Worm (Caenorhabditis elegans) whole organism, L2 larva: ENCODE measurements around the gene F28H6.6.

Source experiments
- C34F6.9 ChIP-seq: fragments of 150-350 bp; optimal IDR thresholded peaks from 2 replicates; lab custom pipeline; 2014; ENCODE audit warnings: missing biosample characterization, missing genetic modification characterization
- F13H6.1 ChIP-seq: sonication (generic microtip); optimal IDR thresholded peaks from 2 replicates; lab custom pipeline; 2016; ENCODE audit warnings: missing genetic modification characterization, missing compliant biosample characterization
- R02D3.7 ChIP-seq: fragments of 150-350 bp; optimal IDR thresholded peaks from 2 replicates; lab custom pipeline; 2014; ENCODE audit warnings: missing biosample characterization, missing genetic modification characterization
- Y55F3AM.14 ChIP-seq: fragments of 200-800 bp; sonication (Bioruptor generic); optimal IDR thresholded peaks from 2 replicates; lab custom pipeline; 2018; ENCODE audit warnings: mild to moderate bottlenecking, missing genetic modification characterization, missing compliant biosample characterization
- alr-1 ChIP-seq: fragments of 150-350 bp; optimal IDR thresholded peaks from 2 replicates; lab custom pipeline; 2014; ENCODE audit warnings: missing biosample characterization, missing genetic modification characterization
- aly-2 ChIP-seq: fragments of 150-350 bp; optimal IDR thresholded peaks from 2 replicates; lab custom pipeline; 2014; ENCODE audit warnings: missing biosample characterization, missing genetic modification characterization
- ama-1 ChIP-seq: fragments of 150-350 bp; optimal IDR thresholded peaks from 2 replicates; lab custom pipeline; 2018; ENCODE audit warnings: inconsistent platforms
- blmp-1 ChIP-seq: sonication (generic microtip); optimal IDR thresholded peaks from 2 replicates; lab custom pipeline; 2017; ENCODE audit warnings: missing genetic modification characterization, mild to moderate bottlenecking, missing compliant biosample characterization, antibody characterized with exemption, moderate library complexity; ENCODE audit not compliant: insufficient read depth
- ceh-16 ChIP-seq: fragments of 150-350 bp; optimal IDR thresholded peaks from 2 replicates; lab custom pipeline; 2014; ENCODE audit warnings: missing biosample characterization, missing genetic modification characterization
- ceh-82 ChIP-seq: fragments of 150-350 bp; optimal IDR thresholded peaks from 2 replicates; lab custom pipeline; 2014; ENCODE audit warnings: missing biosample characterization, missing genetic modification characterization
- crh-2 ChIP-seq: sonication (generic microtip); optimal IDR thresholded peaks from 2 replicates; lab custom pipeline; 2017; ENCODE audit warnings: missing biosample characterization, missing genetic modification characterization
- egl-27 ChIP-seq: sonication (generic microtip); optimal IDR thresholded peaks from 3 replicates; lab custom pipeline; 2017; ENCODE audit warnings: missing biosample characterization, missing genetic modification reagents, missing genetic modification characterization
- elt-1 ChIP-seq: fragments of 150-350 bp; optimal IDR thresholded peaks from 2 replicates; lab custom pipeline; 2014; ENCODE audit warnings: missing biosample characterization, missing genetic modification characterization
- elt-3 ChIP-seq: sonication (generic microtip); optimal IDR thresholded peaks from 2 replicates; lab custom pipeline; 2017; ENCODE audit warnings: missing biosample characterization, missing genetic modification characterization
- fos-1 ChIP-seq: fragments of 150-350 bp; optimal IDR thresholded peaks from 2 replicates; lab custom pipeline; 2014; ENCODE audit warnings: missing biosample characterization, missing genetic modification characterization
- gmeb-1 ChIP-seq: fragments of 150-350 bp; optimal IDR thresholded peaks from 2 replicates; lab custom pipeline; 2014; ENCODE audit warnings: missing biosample characterization, missing genetic modification characterization
- lin-11 ChIP-seq: fragments of 150-350 bp; sonication (generic microtip); optimal IDR thresholded peaks from 2 replicates; lab custom pipeline; 2014; ENCODE audit warnings: missing biosample characterization, missing genetic modification characterization, inconsistent platforms, mixed read lengths
- lin-13 ChIP-seq: fragments of 150-350 bp; optimal IDR thresholded peaks from 2 replicates; lab custom pipeline; 2014; ENCODE audit warnings: missing biosample characterization, missing genetic modification reagents, missing genetic modification characterization
- lin-39 ChIP-seq: fragments of 150-350 bp; optimal IDR thresholded peaks from 2 replicates; lab custom pipeline; 2014; ENCODE audit warnings: missing biosample characterization, missing genetic modification reagents, missing genetic modification characterization
- lsy-2 ChIP-seq, 2 experiments: fragments of 150-350 bp in 1 of 2; sonication (generic microtip) in 1 of 2; optimal IDR thresholded peaks; 2 replicates each; lab custom pipeline; 2014 to 2017; ENCODE audit warnings: missing biosample characterization in 2 of 2, missing genetic modification characterization in 2 of 2
- mbf-1 ChIP-seq: sonication (generic microtip); optimal IDR thresholded peaks from 2 replicates; lab custom pipeline; 2017; ENCODE audit warnings: missing biosample characterization, missing genetic modification characterization
- mdl-1 ChIP-seq, 2 experiments: fragments of 150-350 bp in 1 of 2; sonication (generic microtip) in 1 of 2; optimal IDR thresholded peaks; 2 replicates each; lab custom pipeline; 2017; ENCODE audit warnings: missing biosample characterization in 2 of 2, missing genetic modification characterization in 2 of 2
- nhr-10 ChIP-seq: sonication (generic microtip); optimal IDR thresholded peaks from 2 replicates; lab custom pipeline; 2017; ENCODE audit warnings: missing biosample characterization, missing genetic modification characterization
- nhr-11 ChIP-seq: fragments of 150-350 bp; optimal IDR thresholded peaks from 2 replicates; lab custom pipeline; 2014; ENCODE audit warnings: missing biosample characterization, missing genetic modification characterization
- nhr-12 ChIP-seq: fragments of 150-350 bp; optimal IDR thresholded peaks from 2 replicates; lab custom pipeline; 2014; ENCODE audit warnings: missing biosample characterization, missing genetic modification characterization
- nhr-129 ChIP-seq: fragments of 150-350 bp; optimal IDR thresholded peaks from 2 replicates; lab custom pipeline; 2014; ENCODE audit warnings: missing biosample characterization, missing genetic modification characterization
- nhr-21 ChIP-seq: fragments of 150-350 bp; optimal IDR thresholded peaks from 2 replicates; lab custom pipeline; 2014; ENCODE audit warnings: missing biosample characterization, missing genetic modification characterization
- nhr-237 ChIP-seq: fragments of 150-350 bp; optimal IDR thresholded peaks from 2 replicates; lab custom pipeline; 2014; ENCODE audit warnings: missing biosample characterization, missing genetic modification characterization
- nhr-25 ChIP-seq: fragments of 150-350 bp; sonication (generic microtip); optimal IDR thresholded peaks from 3 replicates; lab custom pipeline; 2014; ENCODE audit warnings: missing biosample characterization, missing genetic modification characterization
- nhr-6 ChIP-seq: fragments of 150-350 bp; optimal IDR thresholded peaks from 2 replicates; lab custom pipeline; 2014; ENCODE audit warnings: missing biosample characterization, missing genetic modification characterization
- peb-1 ChIP-seq: fragments of 150-350 bp; optimal IDR thresholded peaks from 2 replicates; lab custom pipeline; 2014; ENCODE audit warnings: missing biosample characterization, missing genetic modification characterization
- sem-4 ChIP-seq: fragments of 150-350 bp; optimal IDR thresholded peaks from 2 replicates; lab custom pipeline; 2014; ENCODE audit warnings: missing biosample characterization, missing genetic modification reagents, missing genetic modification characterization
- skn-1 ChIP-seq: sonication (generic microtip); optimal IDR thresholded peaks from 2 replicates; lab custom pipeline; 2017; ENCODE audit warnings: missing biosample characterization, missing genetic modification characterization
- sma-3 ChIP-seq: sonication (generic microtip); optimal IDR thresholded peaks from 2 replicates; lab custom pipeline; 2016; ENCODE audit warnings: missing genetic modification reagents, missing genetic modification characterization, missing compliant biosample characterization
- sma-9 ChIP-seq, 2 experiments: fragments of 150-350 bp in 1 of 2; sonication (generic microtip) in 1 of 2; optimal IDR thresholded peaks; 2 replicates each; lab custom pipeline; 2014 to 2016; ENCODE audit warnings: missing genetic modification characterization in 2 of 2, mild to moderate bottlenecking in 1 of 2, missing biosample characterization in 1 of 2, missing compliant biosample characterization in 1 of 2, missing genetic modification reagents in 1 of 2, moderate library complexity in 1 of 2
- unc-39 ChIP-seq: fragments of 150-350 bp; optimal IDR thresholded peaks from 2 replicates; lab custom pipeline; 2014; ENCODE audit warnings: missing biosample characterization, missing genetic modification characterization
- unc-55 ChIP-seq: fragments of 150-350 bp; sonication (generic microtip); optimal IDR thresholded peaks from 3 replicates; lab custom pipeline; 2014; ENCODE audit warnings: missing biosample characterization, missing genetic modification reagents, missing genetic modification characterization
- unc-62 ChIP-seq: fragments of 150-350 bp; optimal IDR thresholded peaks from 2 replicates; lab custom pipeline; 2014; ENCODE audit warnings: missing biosample characterization, missing genetic modification reagents, missing genetic modification characterization
- zag-1 ChIP-seq: fragments of 150-350 bp; optimal IDR thresholded peaks from 2 replicates; lab custom pipeline; 2014; ENCODE audit warnings: missing biosample characterization, missing genetic modification characterization
- ztf-1 ChIP-seq: fragments of 200-800 bp; sonication (Bioruptor generic); conservative IDR thresholded peaks from 2 replicates; pipeline ENCODE4 v1.3.6; 2022; ENCODE audit warnings: missing genetic modification characterization, missing compliant biosample characterization
- ztf-11 ChIP-seq: sonication (generic microtip); optimal IDR thresholded peaks from 2 replicates; lab custom pipeline; 2017; ENCODE audit warnings: missing biosample characterization, missing genetic modification characterization
- ztf-4 ChIP-seq: fragments of 150-350 bp; optimal IDR thresholded peaks from 2 replicates; lab custom pipeline; 2014; ENCODE audit warnings: missing biosample characterization, missing genetic modification characterization

F28H6.6 gene

ce11 chrX:14132677-14133076, 7.0 kb upstream of the F28H6.6 start:
- TF ChIP-seq ceh-82 (tag; lab: Kevin White, UChicago): no peak
- TF ChIP-seq nhr-237: no peak
- TF ChIP-seq nhr-21 (tag; lab: Kevin White, UChicago): no peak

DNA sequence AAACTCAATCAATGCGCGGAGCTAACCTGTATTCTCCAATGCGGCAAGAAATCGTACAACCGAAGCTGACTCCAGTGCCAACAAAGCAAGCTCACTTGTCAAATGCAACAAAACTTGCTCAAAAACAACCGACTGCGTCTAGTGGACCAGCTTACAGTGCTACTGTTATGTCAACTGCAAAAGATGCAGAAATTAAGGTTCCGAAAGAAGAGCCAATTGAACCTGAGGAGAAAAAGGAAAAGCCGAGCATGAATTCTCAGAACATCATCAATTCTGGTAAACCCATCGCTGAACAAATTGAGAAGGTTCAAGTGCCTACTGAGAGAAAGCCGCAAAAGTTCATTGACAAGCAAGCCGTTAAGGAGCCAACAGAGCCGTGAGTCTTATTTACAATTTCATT, 5.8 kb upstream of the F28H6.6 start:
- TF ChIP-seq unc-62 (GFP tag; lab: Kevin White, UChicago) (no peak), alr-1 (tag; lab: Kevin White, UChicago) (no peak), lin-11 (tag; lab: Kevin White, UChicago) (no peak), nhr-10 (tag; lab: Kevin White, UChicago) (no peak), lin-39 (no peak), nhr-12 (tag; lab: Kevin White, UChicago) (no peak), elt-1 (no peak), nhr-129 (no peak), unc-55 (GFP tag; lab: Kevin White, UChicago) (no peak), mbf-1 (tag; lab: Kevin White, UChicago) (no peak)

- TF ChIP-seq unc-39 (tag; lab: Kevin White, UChicago) (no peak), unc-55 (GFP tag; lab: Kevin White, UChicago) (peak; percentile 47), fos-1 (peak; percentile 17), lsy-2 (tag; optimal IDR thresholded peaks at IDR 0.05; lab: Kevin White, UChicago) (no peak)
Measured at ce11 chrX:14127291-14127922, 1.7 kb upstream of the F28H6.6 start, which contains the start of gene F28H6.4. Gene F28H6.4 (plus strand): TSS chrX:14127872.

ce11 chrX:14118762-14119161, 6.9 kb downstream of the F28H6.6 start:
- TF ChIP-seq sma-9 (GFP tag; optimal IDR thresholded peaks at IDR 0.05; lab: Kevin White, UChicago): no peak
- TF ChIP-seq sma-9 (tag; optimal IDR thresholded peaks at IDR 0.05; lab: Kevin White, UChicago): no peak
- no peak for TF ChIP-seq nhr-21 (tag; lab: Kevin White, UChicago)
- TF ChIP-seq nhr-237: no peak
- TF ChIP-seq mdl-1 (tag; optimal IDR thresholded peaks at IDR 0.05; lab: Kevin White, UChicago): no peak
- TF ChIP-seq skn-1 (tag; lab: Kevin White, UChicago): no peak
- no peak for TF ChIP-seq gmeb-1 (tag; lab: Kevin White, UChicago)
- no peak for TF ChIP-seq nhr-6
- TF ChIP-seq C34F6.9 (tag; lab: Kevin White, UChicago): no peak
- TF ChIP-seq ama-1 (lab: Kevin White, UChicago): no peak
- TF ChIP-seq sma-3 (GFP tag; lab: Kevin White, UChicago): no peak
- no peak for TF ChIP-seq unc-39 (tag; lab: Kevin White, UChicago)
- TF ChIP-seq nhr-12 (tag; lab: Kevin White, UChicago): no peak
- no peak for TF ChIP-seq lin-11 (tag; lab: Kevin White, UChicago)
- no peak for TF ChIP-seq sem-4
- TF ChIP-seq ztf-1 (GFP tag; lab: Robert Waterston, UW): no peak
- TF ChIP-seq lin-39: no peak
- TF ChIP-seq blmp-1 (tag; lab: Kevin White, UChicago): no peak
- TF ChIP-seq peb-1 (tag; lab: Kevin White, UChicago): no peak
- TF ChIP-seq nhr-11 (tag; lab: Kevin White, UChicago): no peak
- no peak for TF ChIP-seq ztf-4 (tag; lab: Kevin White, UChicago)
- TF ChIP-seq, all 48 proteins: peak for 0

DNA sequence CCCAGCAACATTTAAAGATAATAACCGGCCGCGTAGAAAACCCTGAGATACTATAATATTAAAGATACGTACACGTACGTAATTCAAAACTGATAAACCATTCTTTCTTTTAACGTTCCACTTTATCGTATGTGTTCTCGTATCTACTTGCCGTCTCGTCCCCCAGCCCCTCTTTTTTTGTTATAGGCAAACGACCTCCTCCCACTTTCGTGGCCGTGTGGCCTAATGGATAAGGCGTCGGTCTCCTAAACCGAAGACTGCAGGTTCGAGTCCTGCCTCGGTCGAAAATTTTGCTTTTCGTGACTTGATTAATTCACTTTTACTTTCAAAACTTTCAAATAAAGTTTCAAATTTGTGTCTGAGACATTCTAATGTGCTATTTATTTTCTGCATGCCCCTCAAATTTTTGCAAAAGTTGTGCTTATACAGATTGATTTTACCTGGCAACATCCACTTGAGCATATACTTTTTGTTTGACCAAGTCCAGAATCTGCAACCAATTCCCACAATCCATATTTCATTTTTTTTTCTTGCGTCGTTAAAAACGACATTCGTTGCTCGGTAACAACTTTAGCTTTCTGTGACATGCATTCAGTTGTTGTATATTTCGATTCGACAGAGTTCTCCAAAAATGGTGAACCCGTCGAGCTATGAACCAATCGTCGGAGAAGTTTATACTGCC, 10.1 kb downstream of the F28H6.6 start, which contains the start of gene F28H6.7:
Gene F28H6.7, plus strand, starts transcription at position 632 of the 682 bp plus-strand sequence.
- no peak for TF ChIP-seq ceh-16 (tag; lab: Kevin White, UChicago)
- TF ChIP-seq elt-3 (tag; lab: Kevin White, UChicago): no peak
- TF ChIP-seq egl-27: no peak
- TF ChIP-seq sma-3 (GFP tag; lab: Kevin White, UChicago): peak; percentile 50
- TF ChIP-seq Y55F3AM.14 (GFP tag; lab: Kevin White, UChicago): peak; percentile 42
- TF ChIP-seq nhr-6: no peak
- TF ChIP-seq unc-55 (GFP tag; lab: Kevin White, UChicago): peak; percentile 20
- TF ChIP-seq nhr-25 (tag; lab: Kevin White, UChicago): no peak
- TF ChIP-seq F13H6.1: peak; percentile 30
- TF ChIP-seq crh-2: peak; percentile 11
- no peak for TF ChIP-seq ceh-82 (tag; lab: Kevin White, UChicago)
- peak; percentile 25 for TF ChIP-seq nhr-11 (tag; lab: Kevin White, UChicago)
- no peak for TF ChIP-seq blmp-1 (tag; lab: Kevin White, UChicago)
- peak; percentile 29 for TF ChIP-seq lin-13
- TF ChIP-seq nhr-129: peak; percentile 54
- TF ChIP-seq nhr-237: no peak
- no peak for TF ChIP-seq zag-1 (tag; lab: Kevin White, UChicago)
- TF ChIP-seq ztf-11: no peak
- TF ChIP-seq R02D3.7 (tag; lab: Kevin White, UChicago): no peak
- no peak for TF ChIP-seq lin-11 (tag; lab: Kevin White, UChicago)
- TF ChIP-seq skn-1 (tag; lab: Kevin White, UChicago): no peak
- no peak for TF ChIP-seq aly-2 (tag; lab: Kevin White, UChicago)
- TF ChIP-seq nhr-21 (tag; lab: Kevin White, UChicago): peak; percentile 51
- TF ChIP-seq sma-9 (GFP tag; optimal IDR thresholded peaks at IDR 0.05; lab: Kevin White, UChicago): peak; percentile 61
- TF ChIP-seq sma-9 (tag; optimal IDR thresholded peaks at IDR 0.05; lab: Kevin White, UChicago): no peak
